Fruit fly (Drosophila melanogaster): ENCODE measurements around the gene Afg3l2.

Gene Afg3l2

dm6 chr3L:17242078-17242613 is at the start of gene Afg3l2 (continued):
- TF ChIP-seq Dfd (GFP tag; optimal IDR thresholded peaks at IDR 0.05) (no peak), CG12104 (GFP tag; optimal IDR thresholded peaks at IDR 0.05) (peak; percentile 76), CG9797 (GFP tag; optimal IDR thresholded peaks at IDR 0.05) (peak; percentile 46), Atf3 (GFP tag; optimal IDR thresholded peaks at IDR 0.05) (no peak), CG31441 (GFP tag; IDR thresholded peaks at IDR 0.05) (peak; percentile 79), CG16863 (GFP tag; optimal IDR thresholded peaks at IDR 0.05) (no peak), CG1603 (tag; optimal IDR thresholded peaks at IDR 0.05) (peak; percentile 20), CG8359 (GFP tag; optimal IDR thresholded peaks at IDR 0.05; ENCODE audit: borderline replicate concordance) (no peak), al (GFP tag; IDR thresholded peaks at IDR 0.05) (peak; percentile 69), Drgx (GFP tag; IDR thresholded peaks at IDR 0.05) (peak; percentile 55), vvl (GFP tag; IDR thresholded peaks at IDR 0.05) (peak; percentile 90)

dm6 chr3L:17269463-17269862 is 27.5 kb upstream of the Afg3l2 start:
- TF ChIP-seq Ets65A (GFP tag): peak; percentile 51
- TF ChIP-seq CG10321 (GFP tag; IDR thresholded peaks at IDR 0.05): no peak
- TF ChIP-seq Deaf1 (tag; optimal IDR thresholded peaks at IDR 0.05): peak; percentile 62
- TF ChIP-seq CG5180 (GFP tag; optimal IDR thresholded peaks at IDR 0.05): peak; percentile 97
- TF ChIP-seq Jarid2 (GFP tag; optimal IDR thresholded peaks at IDR 0.05): peak; percentile 36
- TF ChIP-seq zf30C (GFP tag; optimal IDR thresholded peaks at IDR 0.05): no peak
- no peak for TF ChIP-seq CkIIα-i1 (GFP tag; IDR thresholded peaks at IDR 0.05)
- TF ChIP-seq ftz-f1 (GFP tag; optimal IDR thresholded peaks at IDR 0.05): no peak
- peak; percentile 54; the same call in 1 of the 3 replicates for TF ChIP-seq z (GFP tag; IDR thresholded peaks at IDR 0.05)
- TF ChIP-seq CG18599 (GFP tag; optimal IDR thresholded peaks at IDR 0.05): peak; percentile 15

dm6 chr3L:17264116-17264515 is 22.2 kb upstream of the Afg3l2 start, which contains the start of gene CG13723:
TSS of gene CG13723 (plus strand) at chr3L:17264416.
- TF ChIP-seq ab (GFP tag; optimal IDR thresholded peaks at IDR 0.05) (no peak), CG31441 (GFP tag; IDR thresholded peaks at IDR 0.05) (no peak), CHES-1-like (GFP tag; optimal IDR thresholded peaks at IDR 0.05) (no peak), cg (GFP tag; optimal IDR thresholded peaks at IDR 0.05) (no peak), p53 (GFP tag; optimal IDR thresholded peaks at IDR 0.05) (no peak), Myb (GFP tag; optimal IDR thresholded peaks at IDR 0.05) (no peak), Sry-δ (GFP tag; optimal IDR thresholded peaks at IDR 0.05) (no peak), CG7372 (GFP tag; IDR thresholded peaks at IDR 0.05) (no peak), E2f2 (GFP tag; IDR thresholded peaks at IDR 0.05) (no peak), CG18619 (GFP tag; optimal IDR thresholded peaks at IDR 0.05) (no peak), NfI (GFP tag; optimal IDR thresholded peaks at IDR 0.05) (no peak), sisA (GFP tag; IDR thresholded peaks at IDR 0.05) (no peak), CG1529 (GFP tag; optimal IDR thresholded peaks at IDR 0.05) (no peak)

- TF ChIP-seq prd (optimal IDR thresholded peaks at IDR 0.05) (no peak), prd (GFP tag; IDR thresholded peaks at IDR 0.05) (peak; percentile 15; the same call in 1 of the 3 replicates), ro (GFP tag; IDR thresholded peaks at IDR 0.05) (no peak), CG1603 (tag; optimal IDR thresholded peaks at IDR 0.05) (peak; percentile 16)
Observed at dm6 chr3L:17257199-17257598, 15.3 kb upstream of the Afg3l2 start.
